Worm (Caenorhabditis elegans): ENCODE data around the gene sna-1.

DNA sequence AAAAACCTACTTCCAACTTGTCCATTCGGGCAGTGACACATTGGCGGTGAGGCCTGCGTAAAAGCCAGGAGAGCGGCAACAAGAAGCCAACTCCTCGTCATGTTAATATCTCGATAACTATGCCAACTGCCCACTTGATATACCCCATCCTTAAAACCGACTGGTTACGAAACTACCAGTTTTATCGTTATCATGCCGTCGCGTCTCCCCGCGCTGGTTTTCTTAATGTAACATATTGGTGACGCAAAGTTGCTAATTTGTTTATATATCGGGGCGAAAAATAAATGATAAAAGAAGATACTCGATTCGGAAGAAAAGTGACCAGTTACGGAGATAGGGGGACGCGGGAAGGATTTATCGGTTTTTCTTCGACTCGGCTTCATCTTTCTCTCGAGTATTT is 21.1 kb upstream of the sna-1 start, which contains the start of gene grl-9:
- TF ChIP-seq him-1 (tag; optimal IDR thresholded peaks at IDR 0.05), result no peak
- TF ChIP-seq dao-5 (tag; optimal IDR thresholded peaks at IDR 0.05), result no peak

Measured in whole organism, L4/young adult.